Worm (Caenorhabditis elegans) whole organism, L1 larva: ENCODE results near the gene W02A2.12.

ENCODE experiments used
- nhr-28 ChIP-seq: fragments of 150-350 bp; optimal IDR thresholded peaks from 2 replicates; lab custom pipeline; 2014; ENCODE audit warnings: missing biosample characterization, missing genetic modification characterization
- pqm-1 ChIP-seq: sonication (generic microtip); optimal IDR thresholded peaks from 3 replicates; lab custom pipeline; 2017; ENCODE audit warnings: missing biosample characterization, missing genetic modification characterization
- unc-62 ChIP-seq: fragments of 150-350 bp; optimal IDR thresholded peaks from 2 replicates; lab custom pipeline; 2014; ENCODE audit warnings: missing biosample characterization, missing genetic modification reagents, missing genetic modification characterization

ce11 chrIV:13395255-13395654, 46.6 kb upstream of the W02A2.12 start:
- TF ChIP-seq pqm-1 (peak; percentile 58), nhr-28 (tag; lab: Kevin White, UChicago) (no peak), unc-62 (GFP tag; lab: Kevin White, UChicago) (no peak)
